Worm (Caenorhabditis elegans): ENCODE measurements around the gene aco-2.
"Not testable (repeated sequence)": the region's sequence is repeated elsewhere in the genome, so short reads cannot be mapped to it uniquely, and the experiment has no call there.

The aco-2 gene

DNA sequence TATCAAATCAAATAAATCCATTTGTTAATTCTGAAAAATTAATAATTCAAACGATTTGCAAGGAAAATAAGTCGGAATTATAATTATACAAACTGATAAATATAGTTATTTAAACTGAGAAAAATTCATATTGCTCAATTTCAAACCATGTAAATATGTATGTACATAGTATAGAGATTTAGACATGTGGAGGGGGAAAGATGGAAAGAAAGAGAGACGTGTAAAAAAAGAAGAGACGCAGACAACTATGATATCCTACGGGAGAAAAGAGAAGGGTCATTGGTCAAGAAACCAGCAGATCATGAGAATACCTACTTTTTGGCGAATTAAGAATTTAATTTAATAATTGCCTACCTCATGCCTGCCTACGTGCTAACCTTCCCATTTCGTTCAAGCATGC lies 15.4 kb upstream of the aco-2 start, which contains the start of gene C29E4.11:
C29E4.11 (minus strand) TSS at position 30 of the 400 bp plus-strand sequence.
- TF ChIP-seq ets-7 (tag; optimal IDR thresholded peaks at IDR 0.05), result no peak
- no peak for TF ChIP-seq hmbx-1 (tag; optimal IDR thresholded peaks at IDR 0.05)

DNA sequence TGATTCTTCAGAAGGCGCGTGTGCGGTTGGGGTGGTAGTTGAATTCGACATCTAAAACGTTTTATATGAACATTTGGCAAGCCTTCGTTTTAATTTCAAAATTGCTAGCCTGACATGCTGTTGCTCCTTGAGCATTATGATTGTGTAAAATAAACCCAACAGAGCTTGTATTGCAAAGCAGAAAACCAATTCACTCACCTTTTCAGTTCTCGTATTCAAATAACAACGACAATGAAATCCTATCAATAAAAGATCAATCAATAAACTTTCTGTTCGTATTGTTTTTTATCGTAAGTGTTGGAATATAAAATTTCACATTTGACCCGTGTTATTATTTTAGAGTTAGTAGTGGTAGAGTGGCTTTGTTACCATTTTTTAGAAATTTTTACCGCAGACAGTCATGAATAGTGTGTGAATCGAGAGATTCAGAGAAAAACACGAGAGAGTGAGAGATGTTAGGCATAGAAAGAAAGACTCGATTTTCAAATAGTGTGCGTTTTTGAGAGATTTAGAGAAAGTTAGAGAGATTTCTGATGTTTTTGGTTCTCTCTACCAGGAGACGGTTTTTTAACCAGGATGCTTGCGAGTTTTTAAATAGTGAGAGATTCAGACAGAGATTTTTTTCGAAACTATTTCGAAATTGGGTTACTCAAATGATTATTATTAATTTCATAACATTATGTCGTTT lies 14.5 kb upstream of the aco-2 start, which contains the start of gene F54H12.10:
F54H12.10 (minus strand) TSS at position 51 of the 688 bp plus-strand sequence.
- TF ChIP-seq hmbx-1 (tag; optimal IDR thresholded peaks at IDR 0.05); ama-1 (optimal IDR thresholded peaks at IDR 0.05); ceh-36 (tag; optimal IDR thresholded peaks at IDR 0.05): not testable (repeated sequence)

ce11 chrIII:7962641-7963040 lies 10.9 kb upstream of the aco-2 start, which contains the start of gene F54H12.4:
Gene F54H12.4, minus strand, starts transcription at chrIII:7962741.
- TF ChIP-seq ceh-36 (tag; optimal IDR thresholded peaks at IDR 0.05); B0310.2 (tag; optimal IDR thresholded peaks at IDR 0.05); ceh-13 (GFP tag; optimal IDR thresholded peaks at IDR 0.05): not testable (repeated sequence)

ce11 chrIII:7964281-7964680 lies 9.2 kb upstream of the aco-2 start, which contains the start of gene F54H12.2:
Gene F54H12.2, plus strand, starts transcription at chrIII:7964581.
- TF ChIP-seq flt-1 (GFP tag; IDR thresholded peaks at IDR 0.05); hnd-1 (tag; optimal IDR thresholded peaks at IDR 0.05); tra-4 (tag; optimal IDR thresholded peaks at IDR 0.05): not testable (repeated sequence)

DNA sequence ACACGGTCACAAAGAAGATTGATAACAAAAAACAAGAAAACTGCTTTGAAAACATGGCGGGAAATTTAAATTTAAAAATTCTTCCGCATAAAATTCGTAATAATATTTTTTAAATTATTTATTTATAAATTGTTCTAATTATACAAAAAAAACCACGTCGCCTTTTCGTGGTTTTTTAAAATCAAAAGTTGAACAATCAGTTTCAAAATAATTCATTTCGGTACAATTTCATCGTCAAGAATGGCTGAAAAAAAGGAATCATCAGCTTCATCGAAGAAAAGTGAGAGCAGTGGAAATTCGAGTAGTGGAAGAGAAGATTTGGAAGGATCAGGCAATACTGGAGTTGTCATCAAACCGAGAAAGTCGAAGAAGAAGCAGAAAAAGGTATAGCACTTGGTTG lies 4.4 kb upstream of the aco-2 start, which contains the start of the genes F54H12.8 and F54H12.7:
F54H12.8 (minus strand) TSS at position 101 of the 400 bp plus-strand sequence.
F54H12.7 (plus strand) TSS at position 229 of the 400 bp plus-strand sequence.
- TF ChIP-seq F13C5.2 (tag; optimal IDR thresholded peaks at IDR 0.05) (no peak), ama-1 (optimal IDR thresholded peaks at IDR 0.05) (no peak), tbx-37 (GFP tag; conservative IDR thresholded peaks at IDR 0.05) (no peak), tbx-11 (GFP tag; IDR thresholded peaks at IDR 0.05) (no peak), sea-1 (GFP tag; conservative IDR thresholded peaks at IDR 0.05) (no peak), ets-7 (tag; optimal IDR thresholded peaks at IDR 0.05) (no peak), hnd-1 (tag; optimal IDR thresholded peaks at IDR 0.05) (no peak), tra-4 (tag; optimal IDR thresholded peaks at IDR 0.05) (no peak), hmbx-1 (tag; optimal IDR thresholded peaks at IDR 0.05) (no peak), ceh-13 (GFP tag; optimal IDR thresholded peaks at IDR 0.05) (no peak), aly-1 (tag; optimal IDR thresholded peaks at IDR 0.05) (no peak), B0310.2 (tag; optimal IDR thresholded peaks at IDR 0.05) (no peak), pes-1 (GFP tag; IDR thresholded peaks at IDR 0.05) (no peak), ceh-36 (tag; optimal IDR thresholded peaks at IDR 0.05) (no peak), flt-1 (GFP tag; IDR thresholded peaks at IDR 0.05) (no peak), scrt-1 (GFP tag; IDR thresholded peaks at IDR 0.05) (no peak), hmg-4 (GFP tag; optimal IDR thresholded peaks at IDR 0.05) (no peak)

- TF ChIP-seq flt-1 (GFP tag; IDR thresholded peaks at IDR 0.05), result no peak
- no peak for TF ChIP-seq F13C5.2 (tag; optimal IDR thresholded peaks at IDR 0.05)
- TF ChIP-seq B0310.2 (tag; optimal IDR thresholded peaks at IDR 0.05), result no peak
- TF ChIP-seq sea-1 (GFP tag; conservative IDR thresholded peaks at IDR 0.05), result no peak
- TF ChIP-seq hmbx-1 (tag; optimal IDR thresholded peaks at IDR 0.05), result no peak
- TF ChIP-seq tbx-11 (GFP tag; IDR thresholded peaks at IDR 0.05), result no peak
- TF ChIP-seq scrt-1 (GFP tag; IDR thresholded peaks at IDR 0.05), result no peak
- TF ChIP-seq hmg-4 (GFP tag; optimal IDR thresholded peaks at IDR 0.05), result no peak
- no peak for TF ChIP-seq aly-1 (tag; optimal IDR thresholded peaks at IDR 0.05)
- TF ChIP-seq tra-4 (tag; optimal IDR thresholded peaks at IDR 0.05), result no peak
- TF ChIP-seq ceh-13 (GFP tag; optimal IDR thresholded peaks at IDR 0.05), result no peak
- no peak for TF ChIP-seq ama-1 (optimal IDR thresholded peaks at IDR 0.05)
- TF ChIP-seq pes-1 (GFP tag; IDR thresholded peaks at IDR 0.05), result no peak
- no peak for TF ChIP-seq ets-7 (tag; optimal IDR thresholded peaks at IDR 0.05)
- TF ChIP-seq hnd-1 (tag; optimal IDR thresholded peaks at IDR 0.05), result no peak
- no peak for TF ChIP-seq tbx-37 (GFP tag; conservative IDR thresholded peaks at IDR 0.05)
These were observed 1.5 kb upstream of the aco-2 start, which contains the start of gene F54H12.5 for ce11 chrIII:7972061-7972460. Gene F54H12.5, minus strand, starts transcription at chrIII:7972161.

DNA sequence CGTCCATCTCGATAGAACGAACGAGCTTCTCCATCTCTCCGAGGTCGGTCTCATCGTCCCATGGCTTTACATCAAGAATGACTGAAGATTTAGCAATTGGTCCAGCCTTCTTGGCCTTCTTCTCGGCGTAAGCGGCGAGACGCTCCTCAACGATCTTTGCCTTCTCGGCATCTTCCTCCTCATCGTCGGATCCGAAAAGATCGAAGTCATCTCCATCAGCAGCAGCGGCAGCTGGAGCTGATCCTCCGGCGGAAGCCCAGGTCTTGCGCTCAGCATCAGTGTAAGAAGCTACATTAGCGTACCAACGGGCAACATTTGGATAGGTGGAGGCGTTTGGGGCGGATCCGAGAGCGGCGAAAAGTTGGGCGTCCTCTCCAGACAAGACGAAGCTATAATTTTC lies 830 bp upstream of the aco-2 start:
- TF ChIP-seq ama-1 (optimal IDR thresholded peaks at IDR 0.05) (no peak), sea-1 (GFP tag; conservative IDR thresholded peaks at IDR 0.05) (no peak), ets-7 (tag; optimal IDR thresholded peaks at IDR 0.05) (no peak), hnd-1 (tag; optimal IDR thresholded peaks at IDR 0.05) (no peak), ceh-36 (tag; optimal IDR thresholded peaks at IDR 0.05) (no peak), hmg-4 (GFP tag; optimal IDR thresholded peaks at IDR 0.05) (no peak), scrt-1 (GFP tag; IDR thresholded peaks at IDR 0.05) (no peak), tbx-11 (GFP tag; IDR thresholded peaks at IDR 0.05) (no peak), flt-1 (GFP tag; IDR thresholded peaks at IDR 0.05) (no peak), ceh-13 (GFP tag; optimal IDR thresholded peaks at IDR 0.05) (no peak), tbx-37 (GFP tag; conservative IDR thresholded peaks at IDR 0.05) (no peak), F13C5.2 (tag; optimal IDR thresholded peaks at IDR 0.05) (no peak)

DNA sequence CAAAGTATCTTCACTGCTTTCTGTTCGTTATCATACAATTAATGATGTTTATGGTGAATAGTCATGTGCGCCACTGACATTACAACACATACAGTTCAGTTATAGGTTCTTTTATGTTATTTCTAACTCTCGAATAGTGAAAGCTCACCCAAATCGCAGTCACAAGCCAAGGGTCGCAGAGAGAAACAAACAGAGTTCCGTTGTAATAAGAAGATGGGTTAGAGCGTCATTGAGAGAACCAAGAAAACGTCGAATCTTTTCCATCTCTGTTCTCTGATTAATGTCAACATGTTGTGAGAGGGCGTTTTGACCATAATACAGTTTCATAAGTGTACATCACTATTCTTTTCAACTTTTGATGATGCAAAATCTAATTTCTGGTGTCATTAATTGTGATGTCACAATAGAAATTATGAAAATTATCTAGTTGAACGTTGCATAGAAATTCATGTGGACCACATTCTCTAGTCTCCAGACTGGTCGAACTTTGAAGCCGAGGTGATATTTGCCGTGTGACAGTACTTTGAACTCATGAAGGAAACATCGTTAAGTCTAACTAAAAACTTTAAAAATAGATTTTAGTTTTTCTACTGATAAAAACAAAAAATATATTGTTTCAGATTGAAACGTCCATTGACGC lies 571 bp downstream of the aco-2 start:
- no peak for TF ChIP-seq F13C5.2 (tag; optimal IDR thresholded peaks at IDR 0.05)
- no peak for TF ChIP-seq aly-1 (tag; optimal IDR thresholded peaks at IDR 0.05)
- TF ChIP-seq tbx-37 (GFP tag; conservative IDR thresholded peaks at IDR 0.05), result no peak
- no peak for TF ChIP-seq hnd-1 (tag; optimal IDR thresholded peaks at IDR 0.05)

All from whole organism, early embryonic.